Fruit fly (Drosophila melanogaster) whole organism, wandering third instar larva: ENCODE data around the gene tj.

Experiments used
- CrebA ChIP-seq: fragments of 200-800 bp; sonication (Bioruptor generic); optimal IDR thresholded peaks from 2 replicates; lab custom pipeline; 2016; ENCODE audit warnings: missing biosample characterization, mild to moderate bottlenecking, missing genetic modification characterization, borderline replicate concordance
- Dfd ChIP-seq: fragments of >200 bp; optimal IDR thresholded peaks from 2 replicates; lab custom pipeline; 2017; ENCODE audit warnings: missing biosample characterization, missing genetic modification characterization
- Hr78 ChIP-seq: fragments of >200 bp; optimal IDR thresholded peaks from 2 replicates; lab custom pipeline; 2017; ENCODE audit warnings: missing biosample characterization, missing genetic modification characterization
- Myc ChIP-seq: fragments of >200 bp; optimal IDR thresholded peaks from 2 replicates; lab custom pipeline; 2017
- Sp1 ChIP-seq: fragments of 200-800 bp; sonication (Bioruptor generic); optimal IDR thresholded peaks from 3 replicates; lab custom pipeline; 2019; ENCODE audit warnings: missing biosample characterization, mild to moderate bottlenecking, missing genetic modification characterization, moderate library complexity
- dmrt93B ChIP-seq: fragments of 200-800 bp; sonication (Bioruptor generic); optimal IDR thresholded peaks from 2 replicates; lab custom pipeline; 2018; ENCODE audit warnings: missing biosample characterization, mild to moderate bottlenecking, missing genetic modification characterization
- ey ChIP-seq: fragments of 200-800 bp; sonication (Bioruptor generic); optimal IDR thresholded peaks from 2 replicates; lab custom pipeline; 2016; ENCODE audit warnings: missing biosample characterization, missing genetic modification characterization
- fru ChIP-seq: fragments of 200-800 bp; sonication (Bioruptor generic); optimal IDR thresholded peaks from 3 replicates; lab custom pipeline; 2016; ENCODE audit warnings: missing biosample characterization, mild to moderate bottlenecking, missing genetic modification characterization
- h ChIP-seq: fragments of 200-800 bp; sonication (Bioruptor generic); optimal IDR thresholded peaks from 3 replicates; lab custom pipeline; 2016; ENCODE audit warnings: missing biosample characterization, mild to moderate bottlenecking, missing genetic modification characterization
- jim ChIP-seq: fragments of 175-275, 200-325 bp; sonication (Bioruptor generic); optimal IDR thresholded peaks from 2 replicates; lab custom pipeline; 2016; ENCODE audit warnings: missing biosample characterization, mild to moderate bottlenecking, missing genetic modification characterization
- lola ChIP-seq: fragments of >200 bp; optimal IDR thresholded peaks from 2 replicates; lab custom pipeline; 2017; ENCODE audit warnings: missing biosample characterization, missing genetic modification characterization
- tai ChIP-seq: sonication (Bioruptor generic); optimal IDR thresholded peaks from 2 replicates; lab custom pipeline; 2016; ENCODE audit warnings: missing biosample characterization, missing genetic modification characterization
- usp ChIP-seq: fragments of >200 bp; optimal IDR thresholded peaks from 2 replicates; lab custom pipeline; 2017; ENCODE audit warnings: missing biosample characterization, missing genetic modification characterization

DNA sequence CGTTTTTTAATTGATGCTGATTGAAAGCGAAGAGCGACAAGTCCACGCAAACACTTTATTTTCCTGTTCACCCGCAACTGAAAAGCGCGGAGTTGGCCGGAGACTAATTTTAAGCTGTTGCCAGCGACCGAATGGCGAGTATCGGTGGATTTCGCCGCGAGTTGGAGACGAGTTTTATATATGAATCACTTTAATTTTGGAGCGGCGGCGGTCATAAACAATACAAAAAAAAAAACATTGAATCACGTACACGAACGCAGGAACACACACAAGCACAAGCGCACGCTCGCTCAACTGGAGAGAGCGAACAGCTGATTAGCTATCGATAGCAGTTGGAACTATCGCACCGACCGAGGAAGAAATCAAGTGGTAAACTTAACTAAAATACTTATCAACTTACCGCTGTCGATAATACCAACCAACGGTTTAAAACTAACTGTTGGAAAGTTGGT lies 37.7 kb upstream of the tj start, which contains the start of gene Pax:
- TF ChIP-seq ey (GFP tag; lab: Kevin White, UChicago) (no peak), dmrt93B (GFP tag; lab: Kevin White, UChicago) (no peak), usp (GFP tag; lab: Kevin White, UChicago) (no peak), fru (GFP tag; lab: Kevin White, UChicago) (no peak), Sp1 (GFP tag; lab: Kevin White, UChicago) (peak; percentile 43), lola (GFP tag; lab: Kevin White, UChicago) (no peak), CrebA (GFP tag; lab: Kevin White, UChicago) (no peak), jim (GFP tag; lab: Kevin White, UChicago) (no peak), Dfd (GFP tag; lab: Kevin White, UChicago) (no peak), Myc (lab: Kevin White, UChicago) (no peak), tai (no peak), Hr78 (GFP tag; lab: Kevin White, UChicago) (no peak), h (GFP tag; lab: Kevin White, UChicago) (no peak)
